Worm (Caenorhabditis elegans) whole organism, L1 larva: ENCODE results near the gene nas-7.
A peak's percentile ranks its signal among the peaks of the same experiment; 100 is the strongest.

Source experiments
- C04F5.9 ChIP-seq: sonication (generic microtip); optimal IDR thresholded peaks from 2 replicates; lab custom pipeline; 2016; ENCODE audit warnings: missing genetic modification characterization, missing compliant biosample characterization
- C16A3.4 ChIP-seq: fragments of 150-350 bp; optimal IDR thresholded peaks from 2 replicates; lab custom pipeline; 2014; ENCODE audit warnings: missing biosample characterization, missing genetic modification characterization
- aly-2 ChIP-seq: fragments of 150-350 bp; optimal IDR thresholded peaks from 2 replicates; lab custom pipeline; 2014; ENCODE audit warnings: missing biosample characterization, missing genetic modification characterization
- ama-1 ChIP-seq: fragments of 150-350 bp; optimal IDR thresholded peaks from 2 replicates; lab custom pipeline; 2014
- blmp-1 ChIP-seq: fragments of 150-350 bp; optimal IDR thresholded peaks from 2 replicates; lab custom pipeline; 2014; ENCODE audit warnings: missing biosample characterization, missing genetic modification characterization
- ceh-82 ChIP-seq, 3 experiments: fragments of 150-350 bp in 1 of 3; sonication (generic microtip) in 2 of 3; optimal IDR thresholded peaks; 2 replicates each; lab custom pipeline; 2014 to 2017; ENCODE audit warnings: missing biosample characterization in 3 of 3, missing genetic modification characterization in 3 of 3
- ces-1 ChIP-seq: fragments of 150-350 bp; optimal IDR thresholded peaks from 2 replicates; lab custom pipeline; 2014; ENCODE audit warnings: missing biosample characterization, missing genetic modification reagents, missing genetic modification characterization
- dpl-1 ChIP-seq, 3 experiments: fragments of 150-350 bp in 2 of 3; sonication (generic microtip) in 1 of 3; optimal IDR thresholded peaks; 2 replicates each; lab custom pipeline; 2014 to 2017; ENCODE audit warnings: missing biosample characterization in 3 of 3, missing genetic modification characterization in 3 of 3, missing genetic modification reagents in 3 of 3
- efl-1 ChIP-seq, 4 experiments: fragments of 150-350 bp; optimal IDR thresholded peaks in 3 of 4; peaks in 1 of 4; 1 replicate in 1 of 4; 2 replicates in 3 of 4; lab custom pipeline; 2014; ENCODE audit warnings: missing biosample characterization in 2 of 4, missing genetic modification characterization in 2 of 4, missing genetic modification reagents in 2 of 4
- efl-3 ChIP-seq: fragments of 200-800 bp; sonication (Bioruptor generic); optimal IDR thresholded peaks from 2 replicates; lab custom pipeline; 2018; ENCODE audit warnings: mild to moderate bottlenecking, missing genetic modification characterization, missing compliant biosample characterization
- egl-13 ChIP-seq: sonication (generic microtip); optimal IDR thresholded peaks from 2 replicates; lab custom pipeline; 2016; ENCODE audit warnings: missing genotype, missing genetic modification reagents, missing genetic modification characterization, missing compliant biosample characterization
- egl-27 ChIP-seq, 2 experiments: fragments of 150-350 bp in 1 of 2; sonication (generic microtip); optimal IDR thresholded peaks; 3 replicates each; lab custom pipeline; 2017 to 2018; ENCODE audit warnings: missing biosample characterization in 2 of 2, missing genetic modification characterization in 2 of 2, missing genetic modification reagents in 2 of 2
- elt-3 ChIP-seq, 6 experiments: fragments of 150-350 bp in 1 of 6; sonication (generic microtip); optimal IDR thresholded peaks; 2 replicates each; lab custom pipeline; 2017 to 2018; ENCODE audit warnings: missing biosample characterization in 6 of 6, missing genetic modification characterization in 6 of 6, inconsistent platforms in 1 of 6
- ets-5 ChIP-seq: fragments of 200-800 bp; sonication (Bioruptor generic); IDR thresholded peaks from 2 replicates; pipeline ENCODE4 v1.3.6; 2022; ENCODE audit warnings: missing genetic modification characterization, missing compliant biosample characterization
- fkh-4 ChIP-seq: sonication (generic microtip); optimal IDR thresholded peaks from 2 replicates; lab custom pipeline; 2016; ENCODE audit warnings: missing compliant biosample characterization, missing genetic modification characterization, borderline replicate concordance
- fos-1 ChIP-seq: fragments of 150-350 bp; optimal IDR thresholded peaks from 2 replicates; lab custom pipeline; 2014; ENCODE audit warnings: missing biosample characterization, missing genetic modification characterization
- grh-1 ChIP-seq: fragments of 200-800 bp; sonication (Bioruptor generic); IDR thresholded peaks from 2 replicates; pipeline ENCODE4 v1.3.6; 2022; ENCODE audit warnings: missing genetic modification reagents, missing genetic modification characterization, missing compliant biosample characterization
- hlh-17 ChIP-seq: fragments of 200-800 bp; sonication (Bioruptor generic); optimal IDR thresholded peaks from 2 replicates; lab custom pipeline; 2018; ENCODE audit warnings: missing genetic modification characterization, mild to moderate bottlenecking, missing compliant biosample characterization, moderate library complexity, borderline replicate concordance
- isw-1 ChIP-seq: fragments of 200-800 bp; sonication (Bioruptor generic); IDR thresholded peaks from 2 replicates; pipeline ENCODE4 v1.3.6; 2022; ENCODE audit warnings: missing genetic modification characterization, missing compliant biosample characterization
- lin-13 ChIP-seq: fragments of 150-350 bp; optimal IDR thresholded peaks from 2 replicates; lab custom pipeline; 2014; ENCODE audit warnings: missing biosample characterization, missing genetic modification reagents, missing genetic modification characterization
- lin-14 ChIP-seq: fragments of 200-800 bp; sonication (Bioruptor generic); optimal IDR thresholded peaks from 2 replicates; lab custom pipeline; 2018; ENCODE audit warnings: mild to moderate bottlenecking, missing genetic modification characterization, moderate library complexity, missing compliant biosample characterization
- lin-15B ChIP-seq: fragments of 150-350 bp; sonication (generic microtip); optimal IDR thresholded peaks from 3 replicates; lab custom pipeline; 2014; ENCODE audit warnings: missing biosample characterization, missing genetic modification characterization
- lin-39 ChIP-seq: fragments of 150-350 bp; optimal IDR thresholded peaks from 2 replicates; lab custom pipeline; 2014; ENCODE audit warnings: missing biosample characterization, missing genetic modification reagents, missing genetic modification characterization
- lsy-2 ChIP-seq, 2 experiments: fragments of 150-350 bp; optimal IDR thresholded peaks; 2 replicates each; lab custom pipeline; 2014; ENCODE audit warnings: missing biosample characterization in 2 of 2, missing genetic modification characterization in 2 of 2
- mab-9 ChIP-seq: fragments of 200-800 bp; sonication (Bioruptor generic); IDR thresholded peaks from 2 replicates; pipeline ENCODE4 v1.3.6; 2022; ENCODE audit warnings: missing genetic modification reagents, missing genetic modification characterization, missing compliant biosample characterization
- mef-2 ChIP-seq: fragments of 150-350 bp; optimal IDR thresholded peaks from 2 replicates; lab custom pipeline; 2014; ENCODE audit warnings: missing biosample characterization, missing genetic modification characterization
- mep-1 ChIP-seq: fragments of 150-350 bp; optimal IDR thresholded peaks from 2 replicates; lab custom pipeline; 2014; ENCODE audit warnings: missing biosample characterization, missing genetic modification characterization
- nhr-11 ChIP-seq: fragments of 150-350 bp; optimal IDR thresholded peaks from 2 replicates; lab custom pipeline; 2014; ENCODE audit warnings: missing biosample characterization, missing genetic modification characterization
- nhr-20 ChIP-seq: sonication (generic microtip); optimal IDR thresholded peaks from 2 replicates; lab custom pipeline; 2016; ENCODE audit warnings: mild to moderate bottlenecking, missing genetic modification characterization, missing compliant biosample characterization
- nhr-85 ChIP-seq: sonication (generic microtip); peaks from one replicate; lab custom pipeline; 2016; ENCODE audit warnings: missing genetic modification characterization, inconsistent platforms, missing compliant biosample characterization
- pag-3 ChIP-seq: sonication (generic microtip); optimal IDR thresholded peaks from 2 replicates; lab custom pipeline; 2017; ENCODE audit warnings: missing genetic modification characterization, mild to moderate bottlenecking, missing compliant biosample characterization, antibody characterized with exemption, borderline replicate concordance; ENCODE audit not compliant: insufficient read depth
- pax-3 ChIP-seq: fragments of 200-800 bp; sonication (Bioruptor generic); optimal IDR thresholded peaks from 2 replicates; lab custom pipeline; 2018; ENCODE audit warnings: mild to moderate bottlenecking, missing genetic modification characterization, moderate library complexity, missing compliant biosample characterization
- rnt-1 ChIP-seq: sonication (generic microtip); optimal IDR thresholded peaks from 2 replicates; lab custom pipeline; 2016; ENCODE audit warnings: mild to moderate bottlenecking, missing genetic modification characterization, moderate library complexity, missing compliant biosample characterization
- skn-1 ChIP-seq: fragments of 150-350 bp; optimal IDR thresholded peaks from 2 replicates; lab custom pipeline; 2014; ENCODE audit warnings: missing biosample characterization, missing genetic modification characterization
- sptf-1 ChIP-seq: fragments of 150-350 bp; optimal IDR thresholded peaks from 2 replicates; lab custom pipeline; 2014; ENCODE audit warnings: missing biosample characterization, missing genetic modification characterization
- sup-37 ChIP-seq: fragments of 200-800 bp; sonication (Bioruptor generic); optimal IDR thresholded peaks from 2 replicates; lab custom pipeline; 2018; ENCODE audit warnings: mild to moderate bottlenecking, missing genetic modification characterization, missing compliant biosample characterization
- swsn-7 ChIP-seq: sonication (generic microtip); optimal IDR thresholded peaks from 2 replicates; lab custom pipeline; 2016; ENCODE audit warnings: missing genetic modification characterization, missing compliant biosample characterization
- tlp-1 ChIP-seq: fragments of 150-350 bp; optimal IDR thresholded peaks from 2 replicates; lab custom pipeline; 2014; ENCODE audit warnings: missing biosample characterization, missing genetic modification characterization
- unc-30 ChIP-seq: sonication (generic microtip); optimal IDR thresholded peaks from 2 replicates; lab custom pipeline; 2017; ENCODE audit warnings: missing biosample characterization, missing genetic modification characterization
- unc-86 ChIP-seq: sonication (generic microtip); optimal IDR thresholded peaks from 2 replicates; lab custom pipeline; 2016; ENCODE audit warnings: missing genetic modification characterization, missing compliant biosample characterization
- xbp-1 ChIP-seq: sonication (generic microtip); optimal IDR thresholded peaks from 2 replicates; lab custom pipeline; 2016; ENCODE audit warnings: missing genetic modification characterization, missing compliant biosample characterization
- zip-4 ChIP-seq: fragments of 200-800 bp; sonication (Bioruptor generic); optimal IDR thresholded peaks from 2 replicates; lab custom pipeline; 2018; ENCODE audit warnings: mild to moderate bottlenecking, missing genetic modification characterization, moderate library complexity, missing compliant biosample characterization
- ztf-11 ChIP-seq, 2 experiments: sonication (generic microtip); optimal IDR thresholded peaks; 2 replicates each; lab custom pipeline; 2016 to 2017; ENCODE audit warnings: missing genetic modification characterization in 2 of 2, missing biosample characterization in 1 of 2, missing compliant biosample characterization in 1 of 2

nas-7 gene

DNA sequence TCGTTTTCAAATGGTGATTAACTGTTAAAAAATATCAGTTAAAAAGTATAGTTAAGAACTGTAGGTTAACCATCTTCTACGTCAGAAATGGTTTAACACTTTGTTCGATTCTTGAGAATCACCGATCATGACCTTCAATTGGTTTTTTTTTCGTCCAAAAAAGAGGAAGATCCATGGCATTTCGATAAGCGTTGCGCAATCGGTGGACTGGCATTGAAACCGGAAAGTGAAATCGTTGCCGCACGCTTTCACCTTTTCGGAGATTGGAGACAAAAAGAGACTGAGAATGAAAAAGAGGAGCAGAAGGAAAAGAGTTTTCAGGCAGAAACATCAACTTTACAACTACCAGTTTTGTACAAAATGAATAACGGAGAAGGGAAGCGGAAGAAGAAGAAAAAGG is 2.7 kb upstream of the nas-7 start:
- TF ChIP-seq sptf-1 (tag; lab: Kevin White, UChicago) (no peak), C04F5.9 (tag; lab: Kevin White, UChicago) (no peak), efl-3 (GFP tag; lab: Kevin White, UChicago) (no peak), unc-30 (tag; lab: Kevin White, UChicago) (no peak), nhr-20 (tag; lab: Kevin White, UChicago) (no peak), fkh-4 (tag; lab: Kevin White, UChicago) (no peak), mab-9 (GFP tag; lab: Robert Waterston, UW) (no peak), nhr-85 (tag; lab: Kevin White, UChicago) (peak; percentile 88), efl-1 (optimal IDR thresholded peaks at IDR 0.05; lab: Kevin White, UChicago) (no peak), efl-1 (GFP tag; optimal IDR thresholded peaks at IDR 0.05 in 1 of 2; lab: Kevin White, UChicago) (no peak), hlh-17 (GFP tag; lab: Kevin White, UChicago) (no peak), ceh-82 (tag; optimal IDR thresholded peaks at IDR 0.05; lab: Kevin White, UChicago) (no peak), rnt-1 (no peak), ama-1 (no peak), lsy-2 (tag; optimal IDR thresholded peaks at IDR 0.05; lab: Kevin White, UChicago) (peak in 1 of 2 experiments; percentile 16), nhr-11 (no peak), lin-13 (GFP tag; lab: Kevin White, UChicago) (no peak), mep-1 (tag; lab: Kevin White, UChicago) (no peak), unc-86 (tag; lab: Kevin White, UChicago) (no peak), pax-3 (no peak), elt-3 (tag; optimal IDR thresholded peaks at IDR 0.05; lab: Kevin White, UChicago) (peak in 3 of 6 experiments; percentile 23 to 41 (median 40)), isw-1 (GFP tag; lab: Robert Waterston, UW) (no peak), lin-15B (tag; lab: Kevin White, UChicago) (no peak), mef-2 (tag; lab: Kevin White, UChicago) (no peak), pag-3 (no peak), sup-37 (GFP tag; lab: Kevin White, UChicago) (no peak), xbp-1 (tag; lab: Kevin White, UChicago) (no peak), lin-14 (peak; percentile 75), zip-4 (GFP tag; lab: Kevin White, UChicago) (no peak), ces-1 (GFP tag; lab: Kevin White, UChicago) (no peak), blmp-1 (tag; lab: Kevin White, UChicago) (peak; percentile 100), C16A3.4 (tag; lab: Kevin White, UChicago) (no peak), tlp-1 (tag; lab: Kevin White, UChicago) (no peak), dpl-1 (GFP tag; optimal IDR thresholded peaks at IDR 0.05; lab: Kevin White, UChicago) (no peak), swsn-7 (tag; lab: Kevin White, UChicago) (no peak), lin-39 (tag; lab: Kevin White, UChicago) (no peak), skn-1 (tag; lab: Kevin White, UChicago) (no peak), egl-13 (tag; lab: Kevin White, UChicago) (no peak)
- TF ChIP-seq, all 84 proteins: peak for 5

- no peak for TF ChIP-seq tlp-1 (tag; lab: Kevin White, UChicago)
- TF ChIP-seq blmp-1 (tag; lab: Kevin White, UChicago): peak; percentile 16
- TF ChIP-seq efl-1 (optimal IDR thresholded peaks at IDR 0.05; lab: Kevin White, UChicago): no peak
- peak in 1 of 2 experiments; percentile 69 for TF ChIP-seq efl-1 (GFP tag; optimal IDR thresholded peaks at IDR 0.05 in 1 of 2; lab: Kevin White, UChicago)
- TF ChIP-seq, all 84 proteins: peak for 2
Measured at ce11 chrII:7404001-7404400, 1.5 kb upstream of the nas-7 start.

DNA sequence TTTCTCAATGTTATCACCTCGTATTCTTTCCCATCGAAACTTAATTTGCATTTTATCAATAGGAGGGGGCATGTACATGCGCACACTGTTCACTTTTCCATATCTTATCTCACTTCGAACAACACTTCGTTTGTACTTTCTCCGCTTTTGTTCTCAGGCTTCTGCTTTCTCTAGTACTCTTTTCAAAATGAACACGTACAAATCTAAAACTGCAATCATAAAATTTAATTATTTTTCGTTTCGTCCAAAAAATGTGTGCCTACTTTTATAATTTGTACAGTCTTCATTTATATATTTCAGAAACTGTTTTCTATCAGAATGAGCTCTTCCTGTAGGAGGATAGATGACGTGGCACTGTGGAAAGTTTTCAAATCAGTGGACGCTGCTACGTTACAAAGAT is 3.8 kb downstream of the nas-7 start, which contains the start of gene C07D10.1:
TSS of gene C07D10.1 (plus strand) at position 301 of the 400 bp plus-strand sequence.
- TF ChIP-seq efl-3 (GFP tag; lab: Kevin White, UChicago) (no peak), efl-1 (optimal IDR thresholded peaks at IDR 0.05; lab: Kevin White, UChicago) (no peak), efl-1 (GFP tag; optimal IDR thresholded peaks at IDR 0.05 in 1 of 2; lab: Kevin White, UChicago) (no peak), ets-5 (GFP tag; lab: Robert Waterston, UW) (no peak), grh-1 (GFP tag; lab: Robert Waterston, UW) (no peak), fos-1 (tag; lab: Kevin White, UChicago) (no peak), ztf-11 (tag; optimal IDR thresholded peaks at IDR 0.05; lab: Kevin White, UChicago) (no peak), egl-13 (tag; lab: Kevin White, UChicago) (no peak), egl-27 (tag; optimal IDR thresholded peaks at IDR 0.05; lab: Kevin White, UChicago) (no peak), aly-2 (tag; lab: Kevin White, UChicago) (no peak)
